Worm (Caenorhabditis elegans) whole organism, L4/young adult: ENCODE data around the gene F46F5.11.

Experiments used
- W03F9.2 ChIP-seq: fragments of 150-350 bp; optimal IDR thresholded peaks from 2 replicates; lab custom pipeline; 2014; ENCODE audit warnings: missing biosample characterization, missing genetic modification characterization
- dao-5 ChIP-seq: sonication (generic microtip); optimal IDR thresholded peaks from 2 replicates; lab custom pipeline; 2016; ENCODE audit warnings: missing genotype, missing genetic modification characterization, moderate library complexity, missing compliant biosample characterization
- him-1 ChIP-seq: sonication (generic microtip); optimal IDR thresholded peaks from 2 replicates; lab custom pipeline; 2016; ENCODE audit warnings: missing genotype, missing genetic modification reagents, missing genetic modification characterization, missing compliant biosample characterization

Gene F46F5.11

ce11 chrII:808457-808856 lies at the start of gene F46F5.11:
Gene F46F5.11 (plus strand): TSS chrII:808757.
- TF ChIP-seq dao-5 (tag; lab: Kevin White, UChicago), result no peak
- no peak for TF ChIP-seq W03F9.2 (tag; lab: Kevin White, UChicago)
- no peak for TF ChIP-seq him-1

- TF ChIP-seq him-1, result peak; percentile 79
- no peak for TF ChIP-seq dao-5 (tag; lab: Kevin White, UChicago)
- TF ChIP-seq W03F9.2 (tag; lab: Kevin White, UChicago), result no peak
Observed at ce11 chrII:759788-760187, 48.8 kb upstream of the F46F5.11 start.

DNA sequence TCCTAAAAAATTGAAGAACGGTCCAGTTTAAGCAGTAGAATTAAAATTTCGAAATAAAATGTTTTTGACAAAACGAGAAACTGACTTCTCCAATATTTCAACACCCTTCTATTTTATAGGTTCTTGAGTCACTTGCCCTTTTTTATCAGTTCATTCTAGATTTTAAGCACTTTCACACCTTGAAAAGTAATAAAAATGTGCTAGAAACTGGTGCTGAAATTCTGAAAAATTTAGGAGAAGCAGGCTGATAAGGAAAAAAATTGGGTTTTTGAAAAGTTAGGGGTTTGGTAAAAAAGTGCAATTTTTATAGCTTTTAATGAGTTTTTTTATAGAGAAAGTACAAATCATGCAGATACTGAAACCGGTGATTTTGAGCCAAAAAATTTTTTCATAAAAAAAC lies 48.3 kb upstream of the F46F5.11 start:
- TF ChIP-seq W03F9.2 (tag; lab: Kevin White, UChicago), result no peak
- TF ChIP-seq him-1, result no peak
- TF ChIP-seq dao-5 (tag; lab: Kevin White, UChicago), result no peak

DNA sequence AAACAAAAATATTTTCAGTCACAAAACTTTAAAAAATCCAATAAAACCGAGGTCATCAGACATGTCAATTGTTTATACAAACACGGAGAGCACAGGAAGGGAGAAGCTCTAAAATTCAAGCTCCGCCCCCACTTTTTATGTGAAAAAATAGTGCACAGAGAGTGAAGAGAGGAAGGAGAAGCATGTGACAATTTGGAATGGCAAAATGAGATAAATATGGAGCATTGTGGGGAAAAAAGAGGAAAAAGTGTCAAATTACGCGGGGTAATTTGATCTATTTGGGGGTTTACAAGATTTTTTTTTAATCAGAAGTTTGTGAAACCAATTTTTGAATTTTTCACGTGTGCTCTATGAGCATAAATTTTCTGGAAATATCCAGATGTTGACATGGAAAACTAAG lies 45.6 kb upstream of the F46F5.11 start:
- no peak for TF ChIP-seq W03F9.2 (tag; lab: Kevin White, UChicago)

DNA sequence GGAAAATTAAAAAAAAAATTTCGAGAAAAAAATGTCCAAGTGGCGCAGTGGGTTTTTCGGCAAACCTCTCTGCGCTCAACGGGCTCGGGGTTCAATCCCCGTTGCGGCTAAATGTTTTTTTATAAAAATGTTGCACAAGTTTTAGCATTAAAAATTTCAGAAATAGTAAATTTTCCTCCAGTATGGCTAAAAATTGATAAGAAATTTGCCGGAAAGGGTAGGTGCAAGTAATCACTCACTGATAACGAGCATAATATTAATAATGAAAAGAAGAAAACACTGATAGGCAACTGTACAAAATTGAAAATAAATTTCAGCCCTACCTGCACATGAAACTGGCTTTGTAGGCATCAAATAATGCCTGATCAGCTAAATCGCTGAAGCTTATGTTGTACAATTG lies 44.2 kb upstream of the F46F5.11 start:
- TF ChIP-seq him-1 (no peak), W03F9.2 (tag; lab: Kevin White, UChicago) (no peak)

DNA sequence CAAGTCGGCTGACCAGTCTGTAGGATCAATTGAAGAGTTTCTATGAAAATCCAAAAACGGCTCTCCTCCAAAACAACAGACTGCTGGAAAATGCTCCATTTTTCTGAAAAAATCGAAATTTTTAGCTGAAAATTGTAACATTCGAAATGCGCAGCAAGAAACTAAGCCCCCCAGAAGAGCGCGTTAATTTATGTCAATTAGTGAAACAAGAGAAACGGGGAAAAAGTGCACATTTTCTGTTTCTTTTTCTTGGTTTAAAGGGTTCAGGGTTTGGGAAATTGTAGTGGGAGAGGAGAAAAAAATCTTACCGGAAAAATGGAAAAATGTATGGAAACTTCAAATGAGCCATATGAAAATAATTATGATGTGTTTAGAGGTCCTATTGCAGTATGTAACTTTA lies 43.3 kb upstream of the F46F5.11 start, which contains the start of gene C08G5.7:
C08G5.7 (minus strand) TSS at position 101 of the 400 bp plus-strand sequence.
- TF ChIP-seq dao-5 (tag; lab: Kevin White, UChicago), result no peak

DNA sequence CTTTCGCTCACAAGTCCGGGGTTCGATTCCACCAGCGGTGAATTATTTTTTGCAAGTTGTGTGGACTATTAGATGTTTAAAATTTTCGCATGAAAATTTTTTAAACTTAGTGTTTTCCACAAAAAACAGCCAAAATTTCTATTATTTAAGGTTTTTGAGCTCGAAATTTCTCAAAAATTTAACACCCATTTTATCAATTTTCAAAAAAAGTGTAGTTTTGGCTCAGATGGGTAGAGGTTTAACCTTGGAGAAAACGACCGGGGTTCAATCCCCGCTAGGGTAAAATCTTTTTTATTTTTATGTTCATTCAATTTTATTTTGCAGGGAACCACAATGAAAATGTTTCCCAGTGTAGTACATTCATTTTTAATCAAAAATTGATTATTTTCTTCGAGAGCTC lies 39.3 kb upstream of the F46F5.11 start:
- TF ChIP-seq dao-5 (tag; lab: Kevin White, UChicago) (no peak), W03F9.2 (tag; lab: Kevin White, UChicago) (no peak)

DNA sequence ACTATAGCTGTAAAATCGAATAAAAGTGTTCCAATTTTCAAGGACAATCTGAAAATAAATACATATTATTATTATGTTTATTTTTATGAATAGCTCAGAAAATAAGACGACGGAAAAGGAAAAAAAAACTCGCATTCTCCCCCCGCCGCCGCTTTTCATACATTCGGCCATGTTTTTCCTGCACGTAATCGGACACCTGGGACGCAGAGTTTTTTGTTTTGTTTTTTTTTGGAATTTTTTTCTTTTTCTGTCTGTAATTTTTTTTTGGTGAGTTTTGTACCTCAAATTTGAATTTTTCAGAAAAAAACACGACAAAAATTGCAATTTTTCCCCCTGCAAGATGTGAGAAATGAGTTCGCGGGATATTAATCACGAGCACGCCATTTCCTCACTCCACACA lies 38.3 kb upstream of the F46F5.11 start, which contains the start of gene C08G5.6:
C08G5.6 (plus strand) TSS at position 301 of the 400 bp plus-strand sequence.
- TF ChIP-seq him-1, result no peak
- no peak for TF ChIP-seq W03F9.2 (tag; lab: Kevin White, UChicago)
- TF ChIP-seq dao-5 (tag; lab: Kevin White, UChicago), result no peak

DNA sequence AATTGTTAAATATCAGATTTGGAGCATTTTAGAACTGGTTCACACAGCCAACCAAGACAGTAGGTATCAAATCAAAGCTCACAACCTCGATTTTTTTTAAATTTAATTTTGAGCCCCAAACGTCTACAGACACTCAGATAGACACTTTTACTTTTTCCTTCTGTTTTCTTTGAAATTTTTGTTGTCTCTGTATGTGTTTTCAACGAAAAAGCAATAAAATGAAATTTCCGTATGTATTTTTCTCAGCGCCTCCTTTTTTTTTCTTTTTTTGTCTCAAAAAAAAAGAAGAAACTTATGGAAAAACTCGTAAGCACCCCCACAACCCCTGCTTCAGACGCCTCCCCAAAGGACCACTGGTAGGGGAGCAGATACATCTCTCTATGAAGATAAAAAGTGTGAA lies 34.7 kb upstream of the F46F5.11 start:
- TF ChIP-seq dao-5 (tag; lab: Kevin White, UChicago), result no peak
- no peak for TF ChIP-seq him-1
- TF ChIP-seq W03F9.2 (tag; lab: Kevin White, UChicago), result no peak

DNA sequence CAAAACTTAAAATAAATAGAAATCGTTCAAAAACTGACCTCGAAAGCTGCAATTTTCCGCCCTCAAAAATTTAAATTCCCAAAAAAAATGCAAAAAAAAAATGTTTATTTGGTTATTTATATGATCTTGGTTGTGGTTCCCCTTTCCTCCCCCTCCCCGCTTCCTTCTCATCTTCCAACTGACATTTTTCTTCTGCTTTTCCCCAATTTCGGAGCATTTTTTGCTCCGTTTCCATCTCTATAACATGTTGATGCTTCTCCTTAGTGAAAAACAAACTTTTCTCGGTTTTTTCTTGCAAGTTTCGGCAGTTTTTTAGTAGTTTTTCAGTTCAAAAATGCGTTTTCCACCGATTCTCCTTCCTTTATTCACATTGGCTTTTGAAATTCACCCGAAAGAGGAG lies 33.5 kb upstream of the F46F5.11 start, which contains the start of gene Y39F10A.1:
Y39F10A.1 (plus strand) TSS at position 301 of the 400 bp plus-strand sequence.
- TF ChIP-seq him-1 (no peak), W03F9.2 (tag; lab: Kevin White, UChicago) (no peak), dao-5 (tag; lab: Kevin White, UChicago) (no peak)

ce11 chrII:782903-783302 lies 25.7 kb upstream of the F46F5.11 start, which contains the start of gene Y39F10A.3:
Gene Y39F10A.3 (minus strand): TSS chrII:783003.
- TF ChIP-seq W03F9.2 (tag; lab: Kevin White, UChicago), result no peak
- no peak for TF ChIP-seq dao-5 (tag; lab: Kevin White, UChicago)

DNA sequence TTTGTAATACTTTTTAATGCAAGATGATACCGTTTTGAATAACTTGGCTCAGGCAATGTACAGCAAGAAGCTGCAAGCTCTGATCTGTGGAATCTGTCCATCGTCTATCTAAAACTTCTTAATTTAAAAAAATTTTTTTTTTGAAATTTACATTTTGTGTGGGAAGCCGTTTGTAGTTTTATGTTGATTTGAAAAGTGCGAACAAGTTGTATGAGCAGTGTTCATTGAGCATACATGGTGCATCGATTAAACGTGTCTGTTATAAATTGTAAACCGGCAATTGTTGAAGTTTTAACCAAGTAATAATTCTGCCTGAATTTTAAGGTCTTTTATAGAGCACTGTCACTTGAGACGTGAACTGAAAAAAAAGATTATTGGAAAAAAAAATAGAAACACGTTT lies 25.0 kb upstream of the F46F5.11 start, which contains the start of gene Y39F10A.6:
Y39F10A.6 (minus strand) TSS at position 101 of the 400 bp plus-strand sequence.
- TF ChIP-seq dao-5 (tag; lab: Kevin White, UChicago) (no peak), W03F9.2 (tag; lab: Kevin White, UChicago) (no peak), him-1 (no peak)

- TF ChIP-seq him-1 (no peak), dao-5 (tag; lab: Kevin White, UChicago) (no peak)
Observed at ce11 chrII:786938-787337, 21.6 kb upstream of the F46F5.11 start, which contains the start of gene F46F5.16. Gene F46F5.16 (plus strand): TSS chrII:787238.

ce11 chrII:788139-788538 lies 20.4 kb upstream of the F46F5.11 start, which contains the start of gene F46F5.15:
Gene F46F5.15 (plus strand): TSS chrII:788439.
- no peak for TF ChIP-seq W03F9.2 (tag; lab: Kevin White, UChicago)
- TF ChIP-seq him-1, result no peak
- TF ChIP-seq dao-5 (tag; lab: Kevin White, UChicago), result no peak

ce11 chrII:791828-792227 lies 16.7 kb upstream of the F46F5.11 start, which contains the start of gene F46F5.1:
Gene F46F5.1 (minus strand): TSS chrII:791928.
- TF ChIP-seq W03F9.2 (tag; lab: Kevin White, UChicago), result no peak
- TF ChIP-seq dao-5 (tag; lab: Kevin White, UChicago), result no peak
- no peak for TF ChIP-seq him-1
